Worm (Caenorhabditis elegans) whole organism, early embryonic: Measurements from ENCODE around the gene unc-130.

Source experiments
- ama-1 ChIP-seq: fragments of 150-350 bp; optimal IDR thresholded peaks from 2 replicates; lab custom pipeline; 2014
- ceh-36 ChIP-seq: sonication (generic microtip); optimal IDR thresholded peaks from 2 replicates; lab custom pipeline; 2016; ENCODE audit warnings: missing genetic modification characterization, inconsistent platforms, missing compliant biosample characterization
- hmg-4 ChIP-seq: fragments of 200-800 bp; sonication (Bioruptor generic); optimal IDR thresholded peaks from 2 replicates; lab custom pipeline; 2018; ENCODE audit warnings: mild to moderate bottlenecking, missing genetic modification characterization, missing compliant biosample characterization
- hnd-1 ChIP-seq: sonication (generic microtip); optimal IDR thresholded peaks from 2 replicates; lab custom pipeline; 2016; ENCODE audit warnings: missing genetic modification characterization, missing compliant biosample characterization
- tbx-11 ChIP-seq: fragments of 200-800 bp; sonication (Bioruptor generic); IDR thresholded peaks from 2 replicates; pipeline ENCODE4 v1.3.6; 2022; ENCODE audit warnings: missing genetic modification characterization, missing compliant biosample characterization
- tra-4 ChIP-seq: sonication (generic microtip); optimal IDR thresholded peaks from 2 replicates; lab custom pipeline; 2017; ENCODE audit warnings: missing genetic modification characterization, missing compliant biosample characterization

DNA sequence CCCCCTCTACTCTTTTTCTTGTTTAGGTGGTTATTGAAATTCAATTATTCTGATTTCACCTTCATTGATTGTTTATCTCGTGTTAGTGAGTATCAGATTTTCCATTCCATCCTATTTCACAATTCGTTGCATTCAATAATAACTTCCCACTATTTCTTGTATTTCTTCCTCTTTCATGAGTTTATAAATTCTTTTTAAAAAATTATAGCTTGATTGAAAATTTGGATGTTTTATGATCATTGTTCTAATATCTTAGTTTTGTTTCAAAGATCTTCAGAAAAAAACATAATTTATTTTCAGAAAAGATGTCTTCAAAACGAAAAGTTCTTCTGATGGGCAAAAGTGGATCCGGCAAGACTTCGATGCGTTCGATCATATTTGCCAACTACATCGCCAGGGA lies 19.3 kb downstream of the unc-130 start, which contains the start of gene raga-1:
- TF ChIP-seq ama-1 (lab: Kevin White, UChicago) (no peak), hmg-4 (no peak), ceh-36 (no peak), tra-4 (no peak), hnd-1 (tag; lab: Kevin White, UChicago) (no peak), tbx-11 (GFP tag; lab: Robert Waterston, UW) (no peak)
